Worm (Caenorhabditis elegans) whole organism, young adult: ENCODE data around the gene C07A9.10.

ENCODE experiments used
- C17E4.6 ChIP-seq: fragments of 200-800 bp; sonication (Bioruptor generic); IDR thresholded peaks from 2 replicates; pipeline ENCODE4 v1.3.6; 2022; ENCODE audit warnings: missing genetic modification reagents, missing genetic modification characterization, missing compliant biosample characterization
- akir-1 ChIP-seq: fragments of 200-800 bp; sonication (Bioruptor generic); optimal IDR thresholded peaks from 2 replicates; lab custom pipeline; 2018; ENCODE audit warnings: mild to moderate bottlenecking, missing genetic modification characterization, moderate library complexity, missing compliant biosample characterization
- ama-1 ChIP-seq, 3 experiments: fragments of 150-350 bp in 1 of 3; sonication (generic microtip) in 2 of 3; optimal IDR thresholded peaks; 2 replicates each; lab custom pipeline; 2014 to 2018; ENCODE audit warnings: missing biosample characterization in 2 of 3, missing genetic modification characterization in 2 of 3, missing genetic modification reagents in 2 of 3
- attf-3 ChIP-seq: fragments of 200-800 bp; sonication (Bioruptor generic); conservative IDR thresholded peaks from 2 replicates; pipeline ENCODE4 v1.3.6; 2022; ENCODE audit warnings: missing genetic modification reagents, missing genetic modification characterization, missing compliant biosample characterization
- ccch-3 ChIP-seq: fragments of 200-800 bp; sonication (Bioruptor generic); optimal IDR thresholded peaks from 2 replicates; lab custom pipeline; 2018; ENCODE audit warnings: mild to moderate bottlenecking, missing genetic modification characterization, missing compliant biosample characterization
- ekl-4 ChIP-seq: fragments of 200-800 bp; sonication (Bioruptor generic); IDR thresholded peaks from 2 replicates; pipeline ENCODE4 v1.3.6; 2022; ENCODE audit warnings: missing genetic modification reagents, missing genetic modification characterization, missing compliant biosample characterization
- hlh-12 ChIP-seq: sonication (generic microtip); optimal IDR thresholded peaks from 2 replicates; lab custom pipeline; 2016; ENCODE audit warnings: missing genetic modification characterization, missing compliant biosample characterization
- nfya-1 ChIP-seq: sonication (generic microtip); optimal IDR thresholded peaks from 2 replicates; lab custom pipeline; 2017; ENCODE audit warnings: antibody characterized with exemption, missing compliant biosample characterization, missing genetic modification characterization, borderline replicate concordance; ENCODE audit not compliant: insufficient read depth
- nhr-27 ChIP-seq: fragments of 200-800 bp; sonication (Bioruptor generic); optimal IDR thresholded peaks from 2 replicates; lab custom pipeline; 2018; ENCODE audit warnings: mild to moderate bottlenecking, missing genetic modification characterization, moderate library complexity, missing compliant biosample characterization
- nhr-80 ChIP-seq: sonication (generic microtip); optimal IDR thresholded peaks from 2 replicates; lab custom pipeline; 2016; ENCODE audit warnings: missing genetic modification characterization, missing compliant biosample characterization
- snpc-1.3 ChIP-seq: sonication (generic microtip); optimal IDR thresholded peaks from 2 replicates; lab custom pipeline; 2017; ENCODE audit warnings: missing genetic modification characterization, mild to moderate bottlenecking, missing compliant biosample characterization, antibody characterized with exemption, moderate library complexity, missing genotype, missing genetic modification reagents; ENCODE audit not compliant: insufficient read depth
- zfh-2 ChIP-seq: fragments of 200-800 bp; sonication (Bioruptor generic); conservative IDR thresholded peaks from 2 replicates; pipeline ENCODE4 v1.3.6; 2022; ENCODE audit warnings: missing genetic modification reagents, missing genetic modification characterization, missing compliant biosample characterization

- no peak for TF ChIP-seq attf-3 (GFP tag; lab: Robert Waterston, UW)
- TF ChIP-seq ama-1 (optimal IDR thresholded peaks at IDR 0.05; lab: Kevin White, UChicago) = no peak
- no peak for TF ChIP-seq ama-1 (GFP tag; optimal IDR thresholded peaks at IDR 0.05; lab: Kevin White, UChicago)
- TF ChIP-seq snpc-1.3 (tag; lab: Kevin White, UChicago) = no peak
- TF ChIP-seq nfya-1 (tag; lab: Kevin White, UChicago) = no peak
- TF ChIP-seq hlh-12 = no peak
- no peak for TF ChIP-seq ekl-4
- no peak for TF ChIP-seq akir-1 (GFP tag; lab: Kevin White, UChicago)
- no peak for TF ChIP-seq nhr-80 (tag; lab: Kevin White, UChicago)
- TF ChIP-seq C17E4.6 = no peak
- no peak for TF ChIP-seq zfh-2 (GFP tag; lab: Robert Waterston, UW)
- TF ChIP-seq ccch-3 (GFP tag; lab: Kevin White, UChicago) = no peak
- TF ChIP-seq nhr-27 = no peak
These were observed 40.8 kb downstream of the C07A9.10 start for ce11 chrIII:9645099-9645498.
